Worm (Caenorhabditis elegans) whole organism, L4/young adult: Measurements from ENCODE around the gene ZK546.4.

Experiments used
- W03F9.2 ChIP-seq: fragments of 150-350 bp; optimal IDR thresholded peaks from 2 replicates; lab custom pipeline; 2014; ENCODE audit warnings: missing biosample characterization, missing genetic modification characterization
- dao-5 ChIP-seq: sonication (generic microtip); optimal IDR thresholded peaks from 2 replicates; lab custom pipeline; 2016; ENCODE audit warnings: missing genotype, missing genetic modification characterization, moderate library complexity, missing compliant biosample characterization
- him-1 ChIP-seq: sonication (generic microtip); optimal IDR thresholded peaks from 2 replicates; lab custom pipeline; 2016; ENCODE audit warnings: missing genotype, missing genetic modification reagents, missing genetic modification characterization, missing compliant biosample characterization

ce11 chrII:4937743-4938142, at the start of gene ZK546.4:
- TF ChIP-seq dao-5 (tag; lab: Kevin White, UChicago) (no peak), him-1 (tag; lab: Kevin White, UChicago) (no peak), W03F9.2 (tag; lab: Kevin White, UChicago) (no peak)
